Fruit fly (Drosophila melanogaster) whole organism, embryonic: ENCODE measurements around the gene CG8372.

Experiments
- Ada2b ChIP-seq: fragments of 200-800 bp; sonication (Bioruptor generic); IDR thresholded peaks from 2 replicates; pipeline ENCODE4 v1.3.6; 2022; ENCODE audit warnings: missing biosample characterization, missing genetic modification characterization
- Awh ChIP-seq: fragments of 200-800 bp; sonication (Bioruptor generic); IDR thresholded peaks from 2 replicates; pipeline ENCODE4, ENCODE4 v1.3.6; 2022; ENCODE audit warnings: missing biosample characterization, missing genetic modification characterization
- CG11504 ChIP-seq: fragments of 200-800 bp; sonication (Bioruptor generic); optimal IDR thresholded peaks from 3 replicates; lab custom pipeline; 2019; ENCODE audit warnings: missing biosample characterization, mild to moderate bottlenecking, missing genetic modification characterization, moderate library complexity
- CG13894 ChIP-seq: fragments of 200-800 bp; sonication (Bioruptor generic); optimal IDR thresholded peaks from 3 replicates; lab custom pipeline; 2018; ENCODE audit warnings: missing biosample characterization, mild to moderate bottlenecking, missing genetic modification characterization, moderate library complexity
- CG16813 ChIP-seq: fragments of 200-800 bp; sonication (Bioruptor generic); IDR thresholded peaks from 3 replicates; pipeline ENCODE4 v1.3.6; 2022; ENCODE audit warnings: missing biosample characterization, missing genetic modification characterization; ENCODE audit not compliant: partially characterized antibody
- CG17802 ChIP-seq: fragments of 200-800 bp; sonication (Bioruptor generic); optimal IDR thresholded peaks from 2 replicates; lab custom pipeline; 2018; ENCODE audit warnings: missing biosample characterization, mild to moderate bottlenecking, missing genetic modification characterization, moderate library complexity
- CG2116 ChIP-seq: fragments of 200-800 bp; sonication (Bioruptor generic); optimal IDR thresholded peaks from 3 replicates; lab custom pipeline; 2018; ENCODE audit warnings: missing biosample characterization, mild to moderate bottlenecking, missing genetic modification characterization
- CG31365 ChIP-seq: fragments of 200-800 bp; sonication (Bioruptor generic); optimal IDR thresholded peaks from 2 replicates; lab custom pipeline; 2018; ENCODE audit warnings: missing biosample characterization, mild to moderate bottlenecking, missing genetic modification characterization
- CG31388 ChIP-seq: fragments of 200-800 bp; sonication (Bioruptor generic); optimal IDR thresholded peaks from 2 replicates; lab custom pipeline; 2016; ENCODE audit warnings: missing biosample characterization, missing genetic modification characterization
- CG31441 ChIP-seq: fragments of 200-800 bp; sonication (Bioruptor generic); IDR thresholded peaks from 2 replicates; pipeline ENCODE4 v1.3.6; 2022; ENCODE audit warnings: missing biosample characterization, missing genetic modification characterization
- CG6813 ChIP-seq: fragments of 200-800 bp; sonication (Bioruptor generic); optimal IDR thresholded peaks from 2 replicates; lab custom pipeline; 2017; ENCODE audit warnings: missing biosample characterization, missing genetic modification characterization, mild to moderate bottlenecking, moderate library complexity, missing genetic modification reagents
- CG8359 ChIP-seq: fragments of 200-800 bp; sonication (Bioruptor generic); optimal IDR thresholded peaks from 2 replicates; lab custom pipeline; 2017; ENCODE audit warnings: missing biosample characterization, mild to moderate bottlenecking, missing genetic modification characterization, borderline replicate concordance
- Ets65A ChIP-seq: fragments of 200-800 bp; sonication (Bioruptor generic); peaks from one replicate; lab custom pipeline; 2016; ENCODE audit warnings: missing biosample characterization, missing genetic modification characterization
- GATAe ChIP-seq: fragments of 200-800 bp; sonication (Bioruptor generic); conservative IDR thresholded peaks from 2 replicates; pipeline ENCODE4 v1.3.6; 2022; ENCODE audit warnings: missing biosample characterization, missing genetic modification characterization
- H2.0 ChIP-seq: fragments of 200-800 bp; sonication (Bioruptor generic); IDR thresholded peaks from 2 replicates; pipeline ENCODE4 v1.3.6; 2022; ENCODE audit warnings: missing biosample characterization, missing genetic modification characterization
- Hand ChIP-seq: fragments of 200-800 bp; sonication (Bioruptor generic); optimal IDR thresholded peaks from 2 replicates; lab custom pipeline; 2017; ENCODE audit warnings: mild to moderate bottlenecking, missing biosample characterization, missing genetic modification reagents, missing genetic modification characterization
- HmgZ ChIP-seq: fragments of 200-800 bp; sonication (Bioruptor generic); optimal IDR thresholded peaks from 2 replicates; lab custom pipeline; 2018; ENCODE audit warnings: missing biosample characterization, mild to moderate bottlenecking, missing genetic modification characterization
- Hsf ChIP-seq: fragments of 200-800 bp; sonication (Bioruptor generic); optimal IDR thresholded peaks from 3 replicates; lab custom pipeline; 2016; ENCODE audit warnings: missing biosample characterization, missing genetic modification characterization
- Jarid2 ChIP-seq: fragments of 200-800 bp; sonication (Bioruptor generic); optimal IDR thresholded peaks from 3 replicates; lab custom pipeline; 2017; ENCODE audit warnings: mild to moderate bottlenecking, missing biosample characterization, missing genetic modification reagents, missing genetic modification characterization
- Max ChIP-seq: fragments of 200-800 bp; sonication (Bioruptor generic); optimal IDR thresholded peaks from 2 replicates; lab custom pipeline; 2016; ENCODE audit warnings: missing biosample characterization, mild to moderate bottlenecking, missing genetic modification characterization
- Meics ChIP-seq: fragments of 200-800 bp; sonication (Bioruptor generic); optimal IDR thresholded peaks from 2 replicates; lab custom pipeline; 2017; ENCODE audit warnings: missing biosample characterization, mild to moderate bottlenecking, missing genetic modification characterization
- NfI ChIP-seq: fragments of 200-800 bp; sonication (Bioruptor generic); optimal IDR thresholded peaks from 3 replicates; lab custom pipeline; 2018; ENCODE audit warnings: missing biosample characterization, mild to moderate bottlenecking, missing genetic modification characterization, moderate library complexity
- Pdp1 ChIP-seq, 2 experiments: fragments of 200-800 bp; sonication (Bioruptor generic); optimal IDR thresholded peaks; 3 replicates each; lab custom pipeline; 2016; ENCODE audit warnings: missing biosample characterization in 2 of 2, missing genetic modification characterization in 2 of 2, mild to moderate bottlenecking in 1 of 2, moderate library complexity in 1 of 2
- Poxn ChIP-seq: fragments of 200-800 bp; sonication (Bioruptor generic); IDR thresholded peaks from 2 replicates; pipeline ENCODE4 v1.3.6; 2022; ENCODE audit warnings: missing biosample characterization, missing genetic modification characterization
- al ChIP-seq: fragments of 200-800 bp; sonication (Bioruptor generic); IDR thresholded peaks from 2 replicates; pipeline ENCODE4 v1.3.6; 2022; ENCODE audit warnings: missing biosample characterization, missing genetic modification characterization
- ash1 ChIP-seq: fragments of 200-800 bp; sonication (Bioruptor generic); optimal IDR thresholded peaks from 2 replicates; lab custom pipeline; 2018; ENCODE audit warnings: missing biosample characterization, mild to moderate bottlenecking, missing genetic modification characterization
- az2 ChIP-seq: fragments of 200-800 bp; sonication (Bioruptor generic); optimal IDR thresholded peaks from 3 replicates; lab custom pipeline; 2016; ENCODE audit warnings: missing biosample characterization, missing genetic modification characterization
- crol ChIP-seq: fragments of 200-800 bp; sonication (Bioruptor generic); IDR thresholded peaks from 2 replicates; pipeline ENCODE4 v1.3.6; 2022; ENCODE audit warnings: missing biosample characterization, missing genetic modification characterization
- ems ChIP-seq: fragments of 200-800 bp; sonication (Bioruptor generic); optimal IDR thresholded peaks from 3 replicates; lab custom pipeline; 2016; ENCODE audit warnings: missing biosample characterization, missing genetic modification characterization
- en ChIP-seq: fragments of 200-800 bp; sonication (Bioruptor generic); optimal IDR thresholded peaks from 2 replicates; lab custom pipeline; 2016; ENCODE audit warnings: missing biosample characterization, missing genetic modification characterization
- eve ChIP-seq, 2 experiments: fragments of >200 bp; optimal IDR thresholded peaks; 2 replicates each; lab custom pipeline; 2017; ENCODE audit warnings: missing biosample characterization in 2 of 2, missing genetic modification characterization in 2 of 2
- gce ChIP-seq: fragments of 200-800 bp; sonication (Bioruptor generic); IDR thresholded peaks from 3 replicates; pipeline ENCODE4 v1.3.6; 2022; ENCODE audit warnings: missing biosample characterization, missing genetic modification characterization
- grn ChIP-seq: fragments of 200-800 bp; sonication (Bioruptor generic); optimal IDR thresholded peaks from 3 replicates; lab custom pipeline; 2017; ENCODE audit warnings: missing biosample characterization, missing genetic modification characterization
- gsb ChIP-seq: fragments of 200-800 bp; sonication (Bioruptor generic); IDR thresholded peaks from 2 replicates; pipeline ENCODE4 v1.3.6; 2022; ENCODE audit warnings: missing biosample characterization, missing genetic modification characterization
- inv ChIP-seq: fragments of 200-800 bp; sonication (Bioruptor generic); IDR thresholded peaks from 2 replicates; pipeline ENCODE4 v1.3.6; 2022; ENCODE audit warnings: missing biosample characterization, missing genetic modification characterization; ENCODE audit not compliant: partially characterized antibody
- kni ChIP-seq: fragments of 200-800 bp; sonication (Bioruptor generic); optimal IDR thresholded peaks from 3 replicates; lab custom pipeline; 2017; ENCODE audit warnings: mild to moderate bottlenecking, missing biosample characterization, missing genetic modification reagents, missing genetic modification characterization
- lmd ChIP-seq: fragments of 200-800 bp; sonication (Bioruptor generic); IDR thresholded peaks from 2 replicates; pipeline ENCODE4 v1.3.6; 2022; ENCODE audit warnings: missing biosample characterization, missing genetic modification characterization
- pnt ChIP-seq: fragments of 200-800 bp; sonication (Bioruptor generic); optimal IDR thresholded peaks from 3 replicates; lab custom pipeline; 2016; ENCODE audit warnings: missing biosample characterization, missing genetic modification characterization
- pros ChIP-seq: fragments of 200-800 bp; sonication (Bioruptor generic); optimal IDR thresholded peaks from 3 replicates; lab custom pipeline; 2019; ENCODE audit warnings: missing biosample characterization, mild to moderate bottlenecking, missing genetic modification characterization, moderate library complexity
- sens ChIP-seq: fragments of 200-800 bp; sonication (Bioruptor generic); peaks from one replicate; lab custom pipeline; 2016; ENCODE audit warnings: missing biosample characterization, missing genetic modification characterization
- tup ChIP-seq: fragments of 200-800 bp; sonication (Bioruptor generic); optimal IDR thresholded peaks from 2 replicates; lab custom pipeline; 2016; ENCODE audit warnings: missing biosample characterization, mild to moderate bottlenecking, missing genetic modification characterization, moderate library complexity
- unc-4 ChIP-seq: fragments of 200-800 bp; sonication (Bioruptor generic); IDR thresholded peaks from 2 replicates; pipeline ENCODE4 v1.3.6; 2022; ENCODE audit warnings: missing biosample characterization, missing genetic modification characterization; ENCODE audit not compliant: partially characterized antibody
- wek ChIP-seq: fragments of 200-800 bp; sonication (Bioruptor generic); optimal IDR thresholded peaks from 3 replicates; lab custom pipeline; 2018; ENCODE audit warnings: missing biosample characterization, mild to moderate bottlenecking, missing genetic modification characterization, moderate library complexity
- zen2 ChIP-seq: fragments of 200-800 bp; sonication (Bioruptor generic); IDR thresholded peaks from 3 replicates; pipeline ENCODE4 v1.3.6; 2022; ENCODE audit warnings: missing biosample characterization, missing genetic modification characterization; ENCODE audit not compliant: partially characterized antibody

CG8372 gene

dm6 chr2L:8220393-8220934 lies 7.8 kb upstream of the CG8372 start, which contains the start of gene Snx6 (continued):
- peak; percentile 59 for TF ChIP-seq zen2 (GFP tag; lab: Robert Waterston, UW)
- TF ChIP-seq, all 482 proteins: peak for 41

dm6 chr2L:8217917-8218316 lies 5.2 kb upstream of the CG8372 start, which contains the start of gene CG8292:
CG8292 (minus strand) TSS chr2L:8218017.
- TF ChIP-seq H2.0 (GFP tag; lab: Robert Waterston, UW) (no peak), eve (GFP tag; optimal IDR thresholded peaks at IDR 0.05; lab: Kevin White, UChicago) (no peak), lmd (GFP tag; lab: Robert Waterston, UW) (no peak), Poxn (GFP tag; lab: Robert Waterston, UW) (no peak), GATAe (GFP tag; lab: Robert Waterston, UW) (no peak), CG13894 (tag; lab: Kevin White, UChicago) (no peak), gce (GFP tag; lab: Robert Waterston, UW) (no peak), CG16813 (GFP tag; lab: Robert Waterston, UW) (no peak), Awh (no peak)

- TF ChIP-seq Pdp1 (GFP tag; optimal IDR thresholded peaks at IDR 0.05; lab: Kevin White, UChicago) = no peak
- TF ChIP-seq CG8359 (GFP tag; lab: Kevin White, UChicago) = peak; percentile 99
- TF ChIP-seq crol (GFP tag; lab: Robert Waterston, UW) = no peak
- peak; percentile 8 for TF ChIP-seq sens (GFP tag; lab: Kevin White, UChicago)
- TF ChIP-seq al (GFP tag; lab: Robert Waterston, UW) = no peak
- TF ChIP-seq Meics = no peak
- no peak for TF ChIP-seq CG11504 (tag; lab: Kevin White, UChicago)
- TF ChIP-seq inv (GFP tag; lab: Robert Waterston, UW) = no peak
- no peak for TF ChIP-seq kni (GFP tag; lab: Kevin White, UChicago)
- no peak for TF ChIP-seq az2 (GFP tag; lab: Kevin White, UChicago)
- TF ChIP-seq CG31365 (tag; lab: Kevin White, UChicago) = no peak
Observed at dm6 chr2L:8215259-8215929, 2.7 kb upstream of the CG8372 start, which contains the start of gene CG8349. CG8349 (plus strand) TSS chr2L:8215915.

dm6 chr2L:8213987-8214386 lies 1.3 kb upstream of the CG8372 start, which contains the start of gene CG8353:
CG8353 (plus strand) TSS chr2L:8214045.
- TF ChIP-seq ems (GFP tag; lab: Kevin White, UChicago) (no peak), Ada2b (GFP tag; lab: Robert Waterston, UW) (no peak), Hand (GFP tag; lab: Kevin White, UChicago) (no peak), NfI (GFP tag; lab: Kevin White, UChicago) (no peak), CG17802 (no peak), wek (GFP tag; lab: Kevin White, UChicago) (peak; percentile 71), HmgZ (tag; lab: Kevin White, UChicago) (peak; percentile 52), tup (GFP tag; lab: Kevin White, UChicago) (no peak), CG6813 (GFP tag; lab: Kevin White, UChicago) (no peak), Ets65A (peak; percentile 14), CG31441 (GFP tag; lab: Robert Waterston, UW) (no peak), unc-4 (no peak), en (GFP tag; lab: Kevin White, UChicago) (no peak), Max (no peak), gsb (GFP tag; lab: Robert Waterston, UW) (no peak), pnt (GFP tag; lab: Kevin White, UChicago) (no peak), grn (GFP tag; lab: Kevin White, UChicago) (peak; percentile 97), ash1 (GFP tag; lab: Kevin White, UChicago) (no peak), Jarid2 (GFP tag; lab: Kevin White, UChicago) (peak; percentile 29), GATAe (GFP tag; lab: Robert Waterston, UW) (peak; percentile 54; the same call in 1 of the 2 replicates), pros (GFP tag; lab: Kevin White, UChicago) (peak; percentile 33), Hsf (no peak), CG31388 (GFP tag; lab: Kevin White, UChicago) (no peak), CG2116 (GFP tag; lab: Kevin White, UChicago) (no peak)
